Worm (Caenorhabditis elegans): ENCODE measurements around the gene hsp-6.

Gene hsp-6

ce11 chrV:4810653-4811052 lies 15.9 kb downstream of the hsp-6 start (continued):
- no peak for TF ChIP-seq jun-1 (tag; optimal IDR thresholded peaks at IDR 0.05)
- peak in 1 of 3 experiments; percentile 51 for TF ChIP-seq dpl-1 (GFP tag; optimal IDR thresholded peaks at IDR 0.05)
- no peak for TF ChIP-seq zag-1 (tag; optimal IDR thresholded peaks at IDR 0.05)
- TF ChIP-seq aly-2 (tag; optimal IDR thresholded peaks at IDR 0.05) = peak; percentile 14
- no peak for TF ChIP-seq ceh-88 (GFP tag; IDR thresholded peaks at IDR 0.05)
- TF ChIP-seq pax-3 (tag; optimal IDR thresholded peaks at IDR 0.05) = no peak
- peak; percentile 42 for TF ChIP-seq swsn-7 (tag; optimal IDR thresholded peaks at IDR 0.05)
- TF ChIP-seq blmp-1 (tag; optimal IDR thresholded peaks at IDR 0.05) = no peak
- peak; percentile 1 for TF ChIP-seq xbp-1 (tag; optimal IDR thresholded peaks at IDR 0.05)
- TF ChIP-seq unc-86 (tag; optimal IDR thresholded peaks at IDR 0.05) = peak; percentile 19
- TF ChIP-seq unc-98 (GFP tag; IDR thresholded peaks at IDR 0.05) = no peak
- no peak for TF ChIP-seq alr-1 (tag; optimal IDR thresholded peaks at IDR 0.05; ENCODE audit: borderline replicate concordance)
- no peak for TF ChIP-seq ceh-63 (GFP tag; optimal IDR thresholded peaks at IDR 0.05)

- TF ChIP-seq blmp-1 (tag; optimal IDR thresholded peaks at IDR 0.05) (peak; percentile 71), zip-4 (GFP tag; optimal IDR thresholded peaks at IDR 0.05) (no peak), nhr-20 (tag; optimal IDR thresholded peaks at IDR 0.05) (peak; percentile 23), irx-1 (tag; optimal IDR thresholded peaks at IDR 0.05) (no peak), elt-3 (tag; optimal IDR thresholded peaks at IDR 0.05) (peak in 1 of 6 experiments; percentile 30), fkh-4 (tag; optimal IDR thresholded peaks at IDR 0.05; ENCODE audit: borderline replicate concordance) (no peak), lin-35 (GFP tag; optimal IDR thresholded peaks at IDR 0.05) (peak in 1 of 2 experiments; percentile 6), nhr-85 (tag) (peak; percentile 77), snu-23 (GFP tag; optimal IDR thresholded peaks at IDR 0.05) (peak; percentile 42), efl-1 (optimal IDR thresholded peaks at IDR 0.05) (no peak), efl-1 (GFP tag; optimal IDR thresholded peaks at IDR 0.05 in 1 of 2) (peak in 1 of 2 experiments; percentile 73), nhr-71 (tag; optimal IDR thresholded peaks at IDR 0.05) (peak; percentile 41), lin-14 (GFP tag; optimal IDR thresholded peaks at IDR 0.05) (peak; percentile 46), fkh-8 (tag; optimal IDR thresholded peaks at IDR 0.05) (peak; percentile 29), sox-4 (tag; optimal IDR thresholded peaks at IDR 0.05) (no peak), egl-27 (tag; optimal IDR thresholded peaks at IDR 0.05) (no peak), unc-86 (tag; optimal IDR thresholded peaks at IDR 0.05) (no peak), Y116A8C.19 (tag; optimal IDR thresholded peaks at IDR 0.05; ENCODE audit: borderline replicate concordance) (no peak), nhr-12 (tag; optimal IDR thresholded peaks at IDR 0.05) (no peak), F16B12.6 (tag; optimal IDR thresholded peaks at IDR 0.05) (no peak)
Measured at ce11 chrV:4806859-4807258, 19.7 kb downstream of the hsp-6 start.

ce11 chrV:4805847-4806246 lies 20.7 kb downstream of the hsp-6 start, which contains the start of gene R02F11.3:
R02F11.3 (minus strand) TSS chrV:4805947.
- no peak for TF ChIP-seq grh-1 (GFP tag; IDR thresholded peaks at IDR 0.05)
- TF ChIP-seq nhr-12 (tag; optimal IDR thresholded peaks at IDR 0.05) = no peak
- TF ChIP-seq efl-1 (optimal IDR thresholded peaks at IDR 0.05) = no peak
- peak in 1 of 2 experiments; percentile 23 for TF ChIP-seq efl-1 (GFP tag; optimal IDR thresholded peaks at IDR 0.05 in 1 of 2)
- TF ChIP-seq ceh-63 (GFP tag; optimal IDR thresholded peaks at IDR 0.05) = no peak

ce11 chrV:4801943-4802342 lies 24.6 kb downstream of the hsp-6 start:
- TF ChIP-seq dsc-1 (tag; optimal IDR thresholded peaks at IDR 0.05) (no peak), efl-1 (optimal IDR thresholded peaks at IDR 0.05) (no peak), efl-1 (GFP tag; optimal IDR thresholded peaks at IDR 0.05 in 1 of 2) (peak in 1 of 2 experiments; percentile 87), pax-3 (tag; optimal IDR thresholded peaks at IDR 0.05) (no peak)

- TF ChIP-seq ceh-63 (GFP tag; optimal IDR thresholded peaks at IDR 0.05) (no peak), efl-1 (optimal IDR thresholded peaks at IDR 0.05) (no peak), efl-1 (GFP tag; optimal IDR thresholded peaks at IDR 0.05 in 1 of 2) (no peak), ztf-11 (tag; optimal IDR thresholded peaks at IDR 0.05) (no peak)
Measured at ce11 chrV:4800794-4801193, 25.8 kb downstream of the hsp-6 start, which contains the start of gene R02F11.1. R02F11.1 (plus strand) TSS chrV:4801094.

Measured in whole organism, L1 larva.